Fruit fly (Drosophila melanogaster) whole organism, embryonic: ENCODE data around the gene CG17930.
A peak's percentile ranks its signal among the peaks of the same experiment; 100 is the strongest.

Source experiments
- Aef1 ChIP-seq: fragments of 200-800 bp; sonication (Bioruptor generic); IDR thresholded peaks from 3 replicates; pipeline ENCODE4 v1.3.6; 2022; ENCODE audit warnings: missing biosample characterization, missing genetic modification characterization
- B-H1 ChIP-seq: fragments of 200-800 bp; sonication (Bioruptor generic); IDR thresholded peaks from 3 replicates; pipeline ENCODE4 v1.3.6; 2022; ENCODE audit warnings: missing biosample characterization, missing genetic modification characterization
- CG10462 ChIP-seq: fragments of 200-800 bp; sonication (Bioruptor generic); optimal IDR thresholded peaks from 2 replicates; lab custom pipeline; 2016; ENCODE audit warnings: missing biosample characterization, missing genetic modification characterization
- CG10543 ChIP-seq: fragments of 200-800 bp; sonication (Bioruptor generic); optimal IDR thresholded peaks from 3 replicates; lab custom pipeline; 2017; ENCODE audit warnings: missing biosample characterization, mild to moderate bottlenecking, missing genetic modification characterization, moderate library complexity
- CG10979 ChIP-seq: fragments of 200-800 bp; sonication (Bioruptor generic); optimal IDR thresholded peaks from 2 replicates; lab custom pipeline; 2018; ENCODE audit warnings: missing biosample characterization, mild to moderate bottlenecking, missing genetic modification characterization, moderate library complexity
- CG11093 ChIP-seq: fragments of 200-800 bp; sonication (Bioruptor generic); IDR thresholded peaks from 3 replicates; pipeline ENCODE4 v1.3.6; 2022; ENCODE audit warnings: missing biosample characterization, missing genetic modification characterization
- CG11456 ChIP-seq: fragments of 200-800 bp; sonication (Bioruptor generic); IDR thresholded peaks from 3 replicates; pipeline ENCODE4 v1.3.6; 2022; ENCODE audit warnings: missing biosample characterization, missing genetic modification characterization
- CG12104 ChIP-seq: fragments of 200-800 bp; sonication (Bioruptor generic); optimal IDR thresholded peaks from 3 replicates; lab custom pipeline; 2016; ENCODE audit warnings: missing biosample characterization, missing genetic modification characterization
- CG1233 ChIP-seq: fragments of 200-800 bp; sonication (Bioruptor generic); optimal IDR thresholded peaks from 4 replicates; lab custom pipeline; 2018; ENCODE audit warnings: missing biosample characterization, mild to moderate bottlenecking, missing genetic modification characterization
- CG14965 ChIP-seq: fragments of 200-800 bp; sonication (Bioruptor generic); optimal IDR thresholded peaks from 2 replicates; lab custom pipeline; 2016; ENCODE audit warnings: missing biosample characterization, missing genetic modification characterization, borderline replicate concordance
- CG15696 ChIP-seq: fragments of 200-800 bp; sonication (Bioruptor generic); optimal IDR thresholded peaks from 2 replicates; lab custom pipeline; 2019; ENCODE audit warnings: missing biosample characterization, mild to moderate bottlenecking, missing genetic modification characterization, moderate library complexity
- CG17802 ChIP-seq: fragments of 200-800 bp; sonication (Bioruptor generic); optimal IDR thresholded peaks from 2 replicates; lab custom pipeline; 2018; ENCODE audit warnings: missing biosample characterization, mild to moderate bottlenecking, missing genetic modification characterization, moderate library complexity
- CG33557 ChIP-seq: fragments of 200-800 bp; sonication (Bioruptor generic); optimal IDR thresholded peaks from 2 replicates; lab custom pipeline; 2019; ENCODE audit warnings: missing biosample characterization, mild to moderate bottlenecking, missing genetic modification characterization, moderate library complexity
- CG7786 ChIP-seq: fragments of 200-800 bp; sonication (Bioruptor generic); optimal IDR thresholded peaks from 2 replicates; lab custom pipeline; 2016; ENCODE audit warnings: missing biosample characterization, missing genetic modification characterization
- CG7987 ChIP-seq: fragments of 200-800 bp; sonication (Bioruptor generic); optimal IDR thresholded peaks from 2 replicates; lab custom pipeline; 2018; ENCODE audit warnings: missing biosample characterization, mild to moderate bottlenecking, missing genetic modification characterization, moderate library complexity
- D ChIP-seq, 2 experiments: fragments of 200-800 bp in 1 of 2; fragments of >200 bp in 1 of 2; sonication (Bioruptor generic) in 1 of 2; optimal IDR thresholded peaks; 2 replicates in 1 of 2; 3 replicates in 1 of 2; lab custom pipeline; 2017; ENCODE audit warnings: mild to moderate bottlenecking in 1 of 2, missing biosample characterization in 1 of 2, missing genetic modification characterization in 1 of 2, missing genetic modification reagents in 1 of 2
- Doc3 ChIP-seq: fragments of 200-800 bp; sonication (Bioruptor generic); IDR thresholded peaks from 3 replicates; pipeline ENCODE4 v1.3.6; 2022; ENCODE audit warnings: missing biosample characterization, missing genetic modification characterization; ENCODE audit not compliant: partially characterized antibody
- Hey ChIP-seq: fragments of 200-800 bp; sonication (Bioruptor generic); optimal IDR thresholded peaks from 3 replicates; lab custom pipeline; 2018; ENCODE audit warnings: missing biosample characterization, mild to moderate bottlenecking, missing genetic modification characterization
- Lpt ChIP-seq: fragments of >200 bp; optimal IDR thresholded peaks from 2 replicates; lab custom pipeline; 2018; ENCODE audit warnings: missing biosample characterization, missing genetic modification characterization
- NK7.1 ChIP-seq: fragments of 200-800 bp; sonication (Bioruptor generic); optimal IDR thresholded peaks from 3 replicates; lab custom pipeline; 2016; ENCODE audit warnings: missing biosample characterization, missing genetic modification characterization
- Oaz ChIP-seq: fragments of 200-800 bp; sonication (Bioruptor generic); IDR thresholded peaks from 2 replicates; pipeline ENCODE4 v1.3.6; 2022; ENCODE audit warnings: missing biosample characterization, missing genetic modification characterization
- Rfx ChIP-seq: fragments of 200-800 bp; sonication (Bioruptor generic); IDR thresholded peaks from 2 replicates; pipeline ENCODE4 v1.3.6; 2022; ENCODE audit warnings: missing biosample characterization, missing genetic modification characterization
- Sox102F ChIP-seq: fragments of 200-800 bp; sonication (Bioruptor generic); optimal IDR thresholded peaks from 2 replicates; lab custom pipeline; 2018; ENCODE audit warnings: missing biosample characterization, mild to moderate bottlenecking, missing genetic modification characterization, moderate library complexity
- Sry-δ ChIP-seq: fragments of 200-800 bp; sonication (Bioruptor generic); optimal IDR thresholded peaks from 2 replicates; lab custom pipeline; 2016; ENCODE audit warnings: missing biosample characterization, missing genetic modification characterization
- Taf1 ChIP-seq: fragments of 200-800 bp; sonication (Bioruptor generic); IDR thresholded peaks from 2 replicates; pipeline ENCODE4 v1.3.6; 2022; ENCODE audit warnings: missing biosample characterization, missing genetic modification characterization
- caup ChIP-seq: fragments of 200-800 bp; sonication (Bioruptor generic); optimal IDR thresholded peaks from 3 replicates; lab custom pipeline; 2017; ENCODE audit warnings: missing biosample characterization, mild to moderate bottlenecking, missing genetic modification characterization, moderate library complexity; ENCODE audit not compliant: severe bottlenecking
- chn ChIP-seq: fragments of 200-800 bp; sonication (Bioruptor generic); optimal IDR thresholded peaks from 2 replicates; lab custom pipeline; 2016; ENCODE audit warnings: missing biosample characterization, missing genetic modification characterization
- dm ChIP-seq: fragments of 200-800 bp; sonication (Bioruptor generic); optimal IDR thresholded peaks from 3 replicates; lab custom pipeline; 2016; ENCODE audit warnings: missing biosample characterization, missing genetic modification characterization
- fd102C ChIP-seq: fragments of 200-800 bp; sonication (Bioruptor generic); optimal IDR thresholded peaks from 2 replicates; lab custom pipeline; 2018; ENCODE audit warnings: missing biosample characterization, mild to moderate bottlenecking, missing genetic modification characterization, moderate library complexity
- gfzf ChIP-seq: fragments of 200-800 bp; sonication (Bioruptor generic); optimal IDR thresholded peaks from 2 replicates; lab custom pipeline; 2016; ENCODE audit warnings: missing biosample characterization, mild to moderate bottlenecking, missing genetic modification characterization, moderate library complexity
- gsb-n ChIP-seq: fragments of 200-800 bp; sonication (Bioruptor generic); optimal IDR thresholded peaks from 3 replicates; lab custom pipeline; 2018; ENCODE audit warnings: missing biosample characterization, mild to moderate bottlenecking, missing genetic modification characterization
- hkb ChIP-seq, 2 experiments: fragments of 200-800 bp in 1 of 2; fragments of >200 bp in 1 of 2; sonication (Bioruptor generic) in 1 of 2; IDR thresholded peaks in 1 of 2; optimal IDR thresholded peaks in 1 of 2; 2 replicates each; pipeline versions ENCODE4 v1.3.6 to Lab custom; 2017 to 2022; ENCODE audit warnings: missing biosample characterization in 1 of 2, missing genetic modification characterization in 1 of 2
- ind ChIP-seq: fragments of 200-800 bp; sonication (Bioruptor generic); optimal IDR thresholded peaks from 3 replicates; lab custom pipeline; 2016; ENCODE audit warnings: missing biosample characterization, missing genetic modification characterization
- insv ChIP-seq, 2 experiments: fragments of 200-800 bp; sonication (Bioruptor generic); optimal IDR thresholded peaks; 3 replicates each; lab custom pipeline; 2016 to 2018; ENCODE audit warnings: missing biosample characterization in 2 of 2, missing genetic modification characterization in 2 of 2
- ken ChIP-seq: fragments of 200-800 bp; sonication (Bioruptor generic); IDR thresholded peaks from 3 replicates; pipeline ENCODE4 v1.3.6; 2022; ENCODE audit warnings: missing biosample characterization, missing genetic modification characterization
- kni ChIP-seq: fragments of 200-800 bp; sonication (Bioruptor generic); optimal IDR thresholded peaks from 3 replicates; lab custom pipeline; 2017; ENCODE audit warnings: mild to moderate bottlenecking, missing biosample characterization, missing genetic modification reagents, missing genetic modification characterization
- luna ChIP-seq: fragments of 200-800 bp; sonication (Bioruptor generic); optimal IDR thresholded peaks from 2 replicates; lab custom pipeline; 2016; ENCODE audit warnings: missing biosample characterization, missing genetic modification characterization
- nerfin-1 ChIP-seq: fragments of 200-800 bp; sonication (Bioruptor generic); optimal IDR thresholded peaks from 3 replicates; lab custom pipeline; 2019; ENCODE audit warnings: missing biosample characterization, mild to moderate bottlenecking, missing genetic modification characterization, moderate library complexity
- nom ChIP-seq: fragments of 200-800 bp; sonication (Bioruptor generic); optimal IDR thresholded peaks from 2 replicates; lab custom pipeline; 2017; ENCODE audit warnings: missing biosample characterization, missing genetic modification characterization, mild to moderate bottlenecking, moderate library complexity, missing genetic modification reagents
- odd ChIP-seq: fragments of 200-800 bp; sonication (Bioruptor generic); optimal IDR thresholded peaks from 2 replicates; lab custom pipeline; 2017; ENCODE audit warnings: missing biosample characterization, mild to moderate bottlenecking, missing genetic modification characterization
- pum ChIP-seq: fragments of 200-800 bp; sonication (Bioruptor generic); optimal IDR thresholded peaks from 2 replicates; lab custom pipeline; 2016; ENCODE audit warnings: missing biosample characterization, missing genetic modification characterization
- pzg ChIP-seq: fragments of 200-800 bp; sonication (Bioruptor generic); optimal IDR thresholded peaks from 3 replicates; lab custom pipeline; 2018; ENCODE audit warnings: missing biosample characterization, mild to moderate bottlenecking, missing genetic modification characterization, moderate library complexity
- rib ChIP-seq: fragments of 200-800 bp; sonication (Bioruptor generic); IDR thresholded peaks from 2 replicates; pipeline ENCODE4 v1.3.6; 2022; ENCODE audit warnings: missing biosample characterization, missing genetic modification characterization
- sim ChIP-seq: fragments of 200-800 bp; sonication (Bioruptor generic); IDR thresholded peaks from 2 replicates; pipeline ENCODE4 v1.3.6; 2022; ENCODE audit warnings: missing biosample characterization, missing genetic modification characterization
- sisA ChIP-seq: fragments of 200-800 bp; sonication (Bioruptor generic); IDR thresholded peaks from 2 replicates; pipeline ENCODE4 v1.3.6; 2022; ENCODE audit warnings: missing biosample characterization, missing genetic modification characterization
- sqz ChIP-seq: fragments of 200-800 bp; sonication (Bioruptor generic); optimal IDR thresholded peaks from 3 replicates; lab custom pipeline; 2018; ENCODE audit warnings: missing biosample characterization, mild to moderate bottlenecking, missing genetic modification characterization
- tgo ChIP-seq: fragments of 200-800 bp; sonication (Bioruptor generic); IDR thresholded peaks from 3 replicates; pipeline ENCODE4 v1.3.6; 2022; ENCODE audit warnings: missing biosample characterization, missing genetic modification characterization
- tin ChIP-seq: fragments of 200-800 bp; sonication (Bioruptor generic); optimal IDR thresholded peaks from 3 replicates; lab custom pipeline; 2016; ENCODE audit warnings: missing biosample characterization, missing genetic modification characterization
- twi ChIP-seq: fragments of 200-800 bp; optimal IDR thresholded peaks from 2 replicates; lab custom pipeline; 2019; ENCODE audit warnings: missing biosample characterization, mild to moderate bottlenecking, missing genetic modification characterization, moderate library complexity

The CG17930 gene

DNA sequence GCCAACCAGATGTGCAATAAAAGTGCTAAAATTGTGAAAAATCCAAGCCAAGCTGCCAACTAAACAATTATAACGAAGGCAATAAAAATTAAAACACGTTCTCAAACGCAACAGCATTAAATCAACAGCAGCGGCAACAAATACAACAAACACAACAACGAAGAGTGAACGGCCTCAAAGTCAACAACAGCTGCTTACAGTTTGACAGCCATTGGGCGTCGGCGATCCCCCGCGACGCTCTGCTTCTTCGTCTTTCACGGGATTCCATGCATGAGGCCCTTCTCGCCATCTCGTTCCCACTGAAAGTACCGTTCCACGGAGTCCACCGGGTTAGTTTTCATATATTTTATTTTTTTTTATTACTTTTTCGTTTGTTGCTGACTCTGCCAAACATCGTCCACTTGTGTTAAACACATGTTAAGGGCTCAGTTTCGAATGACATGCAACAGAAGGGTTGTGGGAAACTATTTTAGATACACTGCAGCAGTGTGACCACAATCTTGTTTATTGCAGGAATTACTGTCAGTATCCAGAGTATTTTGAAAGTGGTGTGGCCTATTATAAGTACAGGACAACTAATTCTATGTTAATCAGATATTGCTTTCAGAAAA is 45.5 kb upstream of the CG17930 start (continued):
- TF ChIP-seq Hey (no peak), Oaz (GFP tag; lab: Robert Waterston, UW) (no peak), CG10462 (GFP tag; lab: Kevin White, UChicago) (peak; percentile 33), fd102C (GFP tag; lab: Kevin White, UChicago) (peak; percentile 7), ken (no peak), luna (GFP tag; lab: Kevin White, UChicago) (no peak), Sry-δ (GFP tag; lab: Kevin White, UChicago) (no peak), CG15696 (tag; lab: Kevin White, UChicago) (peak; percentile 10), CG7987 (GFP tag; lab: Kevin White, UChicago) (no peak), insv (GFP tag; optimal IDR thresholded peaks at IDR 0.05; lab: Kevin White, UChicago) (peak in 1 of 2 experiments; percentile 53), gfzf (no peak), sisA (GFP tag; lab: Robert Waterston, UW) (no peak), CG14965 (no peak), CG7786 (GFP tag; lab: Kevin White, UChicago) (no peak), sqz (GFP tag; lab: Kevin White, UChicago) (peak; percentile 76), caup (GFP tag; lab: Kevin White, UChicago) (no peak), CG12104 (GFP tag; lab: Kevin White, UChicago) (no peak), rib (GFP tag; lab: Robert Waterston, UW) (0 out of 2 replicates have a peak, but pooled peaks have one; percentile 31), NK7.1 (GFP tag; lab: Kevin White, UChicago) (no peak), CG1233 (GFP tag; lab: Kevin White, UChicago) (peak; percentile 13), odd (GFP tag; lab: Kevin White, UChicago) (no peak), tgo (GFP tag; lab: Robert Waterston, UW) (no peak), chn (no peak), tin (GFP tag; lab: Kevin White, UChicago) (no peak), nerfin-1 (tag; lab: Kevin White, UChicago) (no peak), D (optimal IDR thresholded peaks at IDR 0.05; lab: Kevin White, UChicago) (no peak), D (GFP tag; optimal IDR thresholded peaks at IDR 0.05; lab: Kevin White, UChicago) (peak; percentile 38), Sox102F (GFP tag; lab: Kevin White, UChicago) (no peak), ind (no peak), pzg (no peak), pum (GFP tag; lab: Kevin White, UChicago) (no peak), gsb-n (no peak), CG10543 (GFP tag; lab: Kevin White, UChicago) (no peak), CG10979 (peak; percentile 11), Rfx (GFP tag; lab: Robert Waterston, UW) (no peak), kni (GFP tag; lab: Kevin White, UChicago) (peak; percentile 81), CG33557 (peak; percentile 2), B-H1 (no peak), CG17802 (tag; lab: Kevin White, UChicago) (peak; percentile 2), Aef1 (GFP tag; lab: Robert Waterston, UW) (no peak), CG11456 (no peak), CG11093 (GFP tag; lab: Robert Waterston, UW) (no peak), dm (GFP tag; lab: Kevin White, UChicago) (peak; percentile 45), Doc3 (GFP tag; lab: Robert Waterston, UW) (no peak), twi (tag; lab: Kevin White, UChicago) (peak; percentile 96), sim (no peak), hkb (optimal IDR thresholded peaks at IDR 0.05; lab: Kevin White, UChicago) (no peak), hkb (GFP tag; IDR thresholded peaks at IDR 0.05; lab: Robert Waterston, UW) (no peak), Lpt (GFP tag; lab: Kevin White, UChicago) (no peak), nom (GFP tag; lab: Kevin White, UChicago) (peak; percentile 4), Taf1 (GFP tag; lab: Robert Waterston, UW) (no peak)
